Worm (Caenorhabditis elegans) whole organism, young adult: ENCODE measurements around the gene Y60C6A.3.

Experiments
- B0019.2 ChIP-seq: fragments of 200-800 bp; sonication (Bioruptor generic); conservative IDR thresholded peaks from 2 replicates; pipeline ENCODE4 v1.3.6; 2022; ENCODE audit warnings: missing genetic modification reagents, missing genetic modification characterization, missing compliant biosample characterization
- C06A6.2 ChIP-seq: fragments of 200-800 bp; sonication (Bioruptor generic); conservative IDR thresholded peaks from 2 replicates; pipeline ENCODE4 v1.3.6; 2022; ENCODE audit warnings: missing genetic modification characterization, missing compliant biosample characterization
- C17E4.6 ChIP-seq: fragments of 200-800 bp; sonication (Bioruptor generic); IDR thresholded peaks from 2 replicates; pipeline ENCODE4 v1.3.6; 2022; ENCODE audit warnings: missing genetic modification reagents, missing genetic modification characterization, missing compliant biosample characterization
- F23B12.7 ChIP-seq: sonication (generic microtip); optimal IDR thresholded peaks from 2 replicates; lab custom pipeline; 2017; ENCODE audit warnings: missing genetic modification characterization, mild to moderate bottlenecking, missing compliant biosample characterization, antibody characterized with exemption, moderate library complexity; ENCODE audit not compliant: insufficient read depth
- F33H1.4 ChIP-seq: fragments of 200-800 bp; sonication (Bioruptor generic); IDR thresholded peaks from 2 replicates; pipeline ENCODE4 v1.3.6; 2022; ENCODE audit warnings: missing genetic modification reagents, missing genetic modification characterization, missing compliant biosample characterization
- F49E8.2 ChIP-seq: sonication (generic microtip); optimal IDR thresholded peaks from 3 replicates; lab custom pipeline; 2017; ENCODE audit warnings: missing genetic modification characterization, mild to moderate bottlenecking, missing compliant biosample characterization, antibody characterized with exemption, moderate library complexity; ENCODE audit not compliant: insufficient read depth
- F55B11.4 ChIP-seq: sonication (generic microtip); optimal IDR thresholded peaks from 2 replicates; lab custom pipeline; 2016; ENCODE audit warnings: missing compliant biosample characterization, missing genetic modification characterization, borderline replicate concordance; ENCODE audit not compliant: insufficient read depth
- F57C9.4 ChIP-seq: sonication (generic microtip); optimal IDR thresholded peaks from 2 replicates; lab custom pipeline; 2017; ENCODE audit warnings: mild to moderate bottlenecking, missing genetic modification characterization, missing compliant biosample characterization
- T07F8.4 ChIP-seq: sonication (generic microtip); optimal IDR thresholded peaks from 2 replicates; lab custom pipeline; 2016; ENCODE audit warnings: mild to moderate bottlenecking, missing genetic modification characterization, moderate library complexity, missing compliant biosample characterization
- Y53G8AR.9 ChIP-seq: fragments of 200-800 bp; sonication (Bioruptor generic); conservative IDR thresholded peaks from 2 replicates; pipeline ENCODE4 v1.3.6; 2022; ENCODE audit warnings: missing genetic modification reagents, missing genetic modification characterization, missing compliant biosample characterization
- Y56A3A.18 ChIP-seq: fragments of 200-800 bp; sonication (Bioruptor generic); IDR thresholded peaks from 2 replicates; pipeline ENCODE4 v1.3.6; 2022; ENCODE audit warnings: missing genetic modification reagents, missing genetic modification characterization, missing compliant biosample characterization
- Y67H2A.10 ChIP-seq: fragments of 200-800 bp; sonication (Bioruptor generic); conservative IDR thresholded peaks from 2 replicates; pipeline ENCODE4 v1.3.6; 2022; ENCODE audit warnings: missing genetic modification reagents, missing genetic modification characterization, missing compliant biosample characterization
- akir-1 ChIP-seq: fragments of 200-800 bp; sonication (Bioruptor generic); optimal IDR thresholded peaks from 2 replicates; lab custom pipeline; 2018; ENCODE audit warnings: mild to moderate bottlenecking, missing genetic modification characterization, moderate library complexity, missing compliant biosample characterization
- aptf-3 ChIP-seq: fragments of 200-800 bp; sonication (Bioruptor generic); IDR thresholded peaks from 2 replicates; pipeline ENCODE4 v1.3.6; 2022; ENCODE audit warnings: missing genetic modification characterization, missing compliant biosample characterization
- atf-7 ChIP-seq: sonication (generic microtip); optimal IDR thresholded peaks from 2 replicates; lab custom pipeline; 2017; ENCODE audit warnings: mild to moderate bottlenecking, missing genetic modification characterization, missing compliant biosample characterization
- attf-3 ChIP-seq: fragments of 200-800 bp; sonication (Bioruptor generic); conservative IDR thresholded peaks from 2 replicates; pipeline ENCODE4 v1.3.6; 2022; ENCODE audit warnings: missing genetic modification reagents, missing genetic modification characterization, missing compliant biosample characterization
- cebp-1 ChIP-seq, 2 experiments: fragments of 200-800 bp in 1 of 2; sonication (Bioruptor generic) in 1 of 2; sonication (generic microtip) in 1 of 2; IDR thresholded peaks in 1 of 2; optimal IDR thresholded peaks in 1 of 2; 2 replicates each; pipeline versions ENCODE4 v1.3.6 to Lab custom; 2017 to 2022; ENCODE audit warnings: missing compliant biosample characterization in 2 of 2, missing genetic modification characterization in 2 of 2, mild to moderate bottlenecking in 1 of 2, missing genetic modification reagents in 1 of 2, moderate library complexity in 1 of 2
- ceh-100 ChIP-seq: fragments of 200-800 bp; sonication (Bioruptor generic); IDR thresholded peaks from 2 replicates; pipeline ENCODE4 v1.3.6; 2022; ENCODE audit warnings: missing genetic modification reagents, missing genetic modification characterization, missing compliant biosample characterization
- chd-7 ChIP-seq: sonication (generic microtip); optimal IDR thresholded peaks from 2 replicates; lab custom pipeline; 2016; ENCODE audit warnings: mild to moderate bottlenecking, missing genetic modification characterization, moderate library complexity, missing compliant biosample characterization
- dpl-1 ChIP-seq: fragments of 150-350 bp; optimal IDR thresholded peaks from 2 replicates; lab custom pipeline; 2014; ENCODE audit warnings: missing biosample characterization, missing genetic modification reagents, missing genetic modification characterization
- egrh-3 ChIP-seq: fragments of 200-800 bp; sonication (Bioruptor generic); IDR thresholded peaks from 2 replicates; pipeline ENCODE4 v1.3.6; 2022; ENCODE audit warnings: missing genetic modification reagents, missing genetic modification characterization, missing compliant biosample characterization
- gei-17 ChIP-seq: fragments of 200-800 bp; sonication (Bioruptor generic); optimal IDR thresholded peaks from 2 replicates; lab custom pipeline; 2018; ENCODE audit warnings: mild to moderate bottlenecking, missing genetic modification characterization, missing compliant biosample characterization
- hmg-1.2 ChIP-seq: fragments of 200-800 bp; sonication (Bioruptor generic); IDR thresholded peaks from 2 replicates; pipeline ENCODE4 v1.3.6; 2022; ENCODE audit warnings: missing genetic modification reagents, missing genetic modification characterization, missing compliant biosample characterization
- hmg-20 ChIP-seq: fragments of 200-800 bp; sonication (Bioruptor generic); IDR thresholded peaks from 2 replicates; pipeline ENCODE4 v1.3.6; 2022; ENCODE audit warnings: missing genetic modification reagents, missing genetic modification characterization, missing compliant biosample characterization
- hrde-1 ChIP-seq: sonication (generic microtip); optimal IDR thresholded peaks from 2 replicates; lab custom pipeline; 2016; ENCODE audit warnings: missing genetic modification characterization, mild to moderate bottlenecking, missing compliant biosample characterization, moderate library complexity, missing genotype, missing genetic modification reagents, borderline replicate concordance
- lag-1 ChIP-seq: fragments of 200-800 bp; sonication (Bioruptor generic); IDR thresholded peaks from 2 replicates; pipeline ENCODE4 v1.3.6; 2022; ENCODE audit warnings: missing genetic modification reagents, missing genetic modification characterization, missing compliant biosample characterization
- lin-26 ChIP-seq: fragments of 200-800 bp; sonication (Bioruptor generic); IDR thresholded peaks from 2 replicates; pipeline ENCODE4 v1.3.6; 2022; ENCODE audit warnings: missing genetic modification reagents, missing genetic modification characterization, missing compliant biosample characterization
- lin-35 ChIP-seq, 3 experiments: fragments of 150-350 bp in 2 of 3; sonication (generic microtip) in 1 of 3; optimal IDR thresholded peaks; 2 replicates each; lab custom pipeline; 2014 to 2018; ENCODE audit warnings: missing biosample characterization in 3 of 3, missing genetic modification characterization in 3 of 3, missing genetic modification reagents in 3 of 3
- madf-3 ChIP-seq: fragments of 200-800 bp; sonication (Bioruptor generic); IDR thresholded peaks from 2 replicates; pipeline ENCODE4 v1.3.6; 2022; ENCODE audit warnings: missing genetic modification reagents, missing genetic modification characterization, missing compliant biosample characterization
- madf-6 ChIP-seq: fragments of 200-800 bp; sonication (Bioruptor generic); IDR thresholded peaks from 2 replicates; pipeline ENCODE4 v1.3.6; 2022; ENCODE audit warnings: missing genetic modification reagents, missing genetic modification characterization, missing compliant biosample characterization
- nfyb-1 ChIP-seq: fragments of 200-800 bp; sonication (Bioruptor generic); IDR thresholded peaks from 2 replicates; pipeline ENCODE4 v1.3.6; 2022; ENCODE audit warnings: missing genetic modification reagents, missing genetic modification characterization, missing compliant biosample characterization
- nhr-120 ChIP-seq: fragments of 200-800 bp; sonication (Bioruptor generic); IDR thresholded peaks from 2 replicates; pipeline ENCODE4 v1.3.6; 2022; ENCODE audit warnings: missing genetic modification characterization, missing compliant biosample characterization
- pbrm-1 ChIP-seq: fragments of 200-800 bp; sonication (Bioruptor generic); IDR thresholded peaks from 2 replicates; pipeline ENCODE4 v1.3.6; 2022; ENCODE audit warnings: missing genetic modification reagents, missing genetic modification characterization, missing compliant biosample characterization
- rpc-1 ChIP-seq, 2 experiments: fragments of 150-350 bp in 1 of 2; sonication (generic microtip) in 1 of 2; optimal IDR thresholded peaks; 2 replicates each; lab custom pipeline; 2014 to 2018; ENCODE audit warnings: missing biosample characterization in 1 of 2, missing genetic modification characterization in 1 of 2, missing genetic modification reagents in 1 of 2, missing genotype in 1 of 2
- sea-2 ChIP-seq: fragments of 200-800 bp; sonication (Bioruptor generic); IDR thresholded peaks from 2 replicates; pipeline ENCODE4 v1.3.6; 2022; ENCODE audit warnings: missing genetic modification characterization, missing compliant biosample characterization
- snpc-1.1 ChIP-seq: sonication (generic microtip); optimal IDR thresholded peaks from 2 replicates; lab custom pipeline; 2017; ENCODE audit warnings: missing genetic modification characterization, mild to moderate bottlenecking, missing compliant biosample characterization, antibody characterized with exemption, moderate library complexity, missing genotype, missing genetic modification reagents; ENCODE audit not compliant: insufficient read depth
- snpc-1.3 ChIP-seq: sonication (generic microtip); optimal IDR thresholded peaks from 2 replicates; lab custom pipeline; 2017; ENCODE audit warnings: missing genetic modification characterization, mild to moderate bottlenecking, missing compliant biosample characterization, antibody characterized with exemption, moderate library complexity, missing genotype, missing genetic modification reagents; ENCODE audit not compliant: insufficient read depth
- sptf-2 ChIP-seq: fragments of 200-800 bp; sonication (Bioruptor generic); optimal IDR thresholded peaks from 2 replicates; lab custom pipeline; 2018; ENCODE audit warnings: mild to moderate bottlenecking, missing genetic modification characterization, missing compliant biosample characterization
- tlf-1 ChIP-seq: fragments of 200-800 bp; sonication (Bioruptor generic); optimal IDR thresholded peaks from 2 replicates; lab custom pipeline; 2018; ENCODE audit warnings: mild to moderate bottlenecking, missing genetic modification characterization, missing compliant biosample characterization
- ztf-18 ChIP-seq: sonication (generic microtip); optimal IDR thresholded peaks from 2 replicates; lab custom pipeline; 2016; ENCODE audit warnings: missing genotype, mild to moderate bottlenecking, missing genetic modification characterization, missing compliant biosample characterization
- ztf-28 ChIP-seq: fragments of 200-800 bp; sonication (Bioruptor generic); IDR thresholded peaks from 2 replicates; pipeline ENCODE4 v1.3.6; 2022; ENCODE audit warnings: missing genetic modification reagents, missing genetic modification characterization, missing compliant biosample characterization

Gene Y60C6A.3

DNA sequence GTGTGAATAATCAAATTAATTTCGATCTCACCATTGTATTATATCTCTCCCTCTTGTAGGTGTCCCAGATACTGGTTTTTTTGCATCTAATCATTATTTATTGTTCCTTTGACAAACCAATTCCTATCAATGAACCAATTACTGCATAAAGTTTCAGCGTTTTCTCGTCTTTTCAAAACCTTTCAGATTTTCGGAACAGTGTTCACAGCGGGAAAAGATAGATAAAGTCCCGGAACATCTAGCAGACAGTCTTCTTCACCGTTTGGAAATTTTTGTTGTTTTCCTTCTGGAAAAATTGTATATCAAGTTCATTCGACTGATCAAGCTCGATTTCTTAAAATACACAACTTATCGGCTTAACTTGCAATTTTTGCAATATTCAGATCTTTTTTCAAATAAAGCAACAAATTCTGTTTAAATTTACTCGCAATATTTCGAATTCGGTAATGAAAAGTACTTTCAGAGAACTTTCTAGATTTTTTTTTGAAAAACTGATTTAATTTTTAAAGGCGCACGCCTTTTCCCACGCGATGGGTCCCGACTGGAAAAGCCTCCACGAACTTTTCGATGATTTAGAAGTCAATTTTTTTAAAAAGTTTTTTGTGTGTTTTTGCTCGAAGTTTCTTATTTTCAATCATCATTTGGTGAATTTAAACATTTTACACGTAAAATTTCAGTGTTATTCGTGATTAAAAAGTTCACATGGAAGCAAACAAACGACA is 30.1 kb upstream of the Y60C6A.3 start, which contains the start of gene pgl-3 (continued):
- TF ChIP-seq rpc-1 (optimal IDR thresholded peaks at IDR 0.05; lab: Kevin White, UChicago), result no peak
- TF ChIP-seq rpc-1 (tag; optimal IDR thresholded peaks at IDR 0.05; lab: Kevin White, UChicago), result no peak
- no peak for TF ChIP-seq ceh-100 (GFP tag; lab: Robert Waterston, UW)
- TF ChIP-seq atf-7, result no peak
- TF ChIP-seq lin-26 (GFP tag; lab: Robert Waterston, UW), result peak; percentile 60; the same call in 1 of the 2 replicates
- peak; percentile 77; the same call in 1 of the 2 replicates for TF ChIP-seq madf-3 (GFP tag; lab: Robert Waterston, UW)
- no peak for TF ChIP-seq C06A6.2 (GFP tag; lab: Robert Waterston, UW)
- TF ChIP-seq madf-6 (GFP tag; lab: Robert Waterston, UW), result peak; percentile 70
- TF ChIP-seq B0019.2 (GFP tag; lab: Robert Waterston, UW), result 0 out of 2 replicates have a peak, but pooled peaks have one; percentile 8
- TF ChIP-seq hrde-1 (tag; lab: Kevin White, UChicago), result peak; percentile 88
- peak; percentile 48 for TF ChIP-seq tlf-1
- TF ChIP-seq sea-2, result no peak
- TF ChIP-seq chd-7 (tag; lab: Kevin White, UChicago), result no peak
- peak; percentile 72 for TF ChIP-seq F33H1.4
- no peak for TF ChIP-seq gei-17 (GFP tag; lab: Kevin White, UChicago)
- peak; percentile 72 for TF ChIP-seq C17E4.6
- peak; percentile 18 for TF ChIP-seq snpc-1.1
- TF ChIP-seq F57C9.4 (tag; lab: Kevin White, UChicago), result no peak
- no peak for TF ChIP-seq akir-1 (GFP tag; lab: Kevin White, UChicago)
- no peak for TF ChIP-seq F55B11.4 (tag; lab: Kevin White, UChicago)
- TF ChIP-seq ztf-18 (tag; lab: Kevin White, UChicago), result no peak
- peak; percentile 76; the same call in 1 of the 2 replicates for TF ChIP-seq Y53G8AR.9 (GFP tag; lab: Robert Waterston, UW)
- 0 out of 2 replicates have a peak, but pooled peaks have one; percentile 10 for TF ChIP-seq nfyb-1 (GFP tag; lab: Robert Waterston, UW)
- no peak for TF ChIP-seq F23B12.7 (tag; lab: Kevin White, UChicago)

DNA sequence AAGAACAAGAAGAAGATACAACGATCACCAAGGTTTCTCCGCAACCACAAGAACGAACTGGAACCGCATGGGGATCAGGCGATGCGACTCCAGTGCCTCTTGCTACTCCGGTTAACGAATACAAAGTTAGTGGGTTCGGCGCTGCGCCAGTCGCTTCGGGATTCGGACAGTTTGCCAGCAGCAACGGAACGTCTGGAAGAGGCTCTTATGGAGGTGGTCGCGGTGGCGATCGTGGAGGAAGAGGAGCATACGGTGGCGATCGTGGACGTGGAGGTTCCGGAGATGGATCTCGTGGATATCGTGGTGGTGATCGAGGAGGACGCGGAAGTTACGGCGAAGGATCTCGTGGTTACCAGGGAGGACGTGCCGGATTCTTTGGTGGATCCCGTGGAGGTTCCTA is 27.6 kb upstream of the Y60C6A.3 start:
- TF ChIP-seq hmg-20 (GFP tag; lab: Robert Waterston, UW) (0 out of 2 replicates have a peak, but pooled peaks have one; percentile 14), egrh-3 (GFP tag; lab: Robert Waterston, UW) (peak; percentile 39; the same call in 1 of the 2 replicates), Y53G8AR.9 (GFP tag; lab: Robert Waterston, UW) (0 out of 2 replicates have a peak, but pooled peaks have one; percentile 56), hrde-1 (tag; lab: Kevin White, UChicago) (no peak), F49E8.2 (tag; lab: Kevin White, UChicago) (no peak)

DNA sequence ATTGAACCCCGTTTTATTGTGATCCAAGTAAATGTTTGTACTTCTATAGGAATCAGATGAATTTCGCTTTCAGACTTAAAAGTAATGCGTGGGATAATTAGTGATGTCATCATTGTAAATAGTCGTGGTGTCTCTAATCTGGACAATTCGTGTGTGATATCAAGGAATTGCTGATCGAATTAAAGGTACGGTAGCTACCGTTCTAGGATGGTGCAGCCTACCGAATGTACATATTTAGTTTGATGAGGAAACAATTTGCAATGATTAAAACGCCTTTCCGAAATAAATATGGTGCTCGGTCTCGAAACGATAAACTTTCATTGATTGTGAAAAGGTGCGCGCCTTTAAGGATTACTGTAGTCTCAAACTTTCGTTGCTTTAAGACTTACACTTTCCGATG is 27.1 kb upstream of the Y60C6A.3 start:
- no peak for TF ChIP-seq ztf-28 (GFP tag; lab: Robert Waterston, UW)
- peak; percentile 14; the same call in 1 of the 2 replicates for TF ChIP-seq hmg-1.2
- no peak for TF ChIP-seq ceh-100 (GFP tag; lab: Robert Waterston, UW)
- TF ChIP-seq Y56A3A.18, result no peak
- TF ChIP-seq lin-35 (GFP tag; optimal IDR thresholded peaks at IDR 0.05; lab: Kevin White, UChicago), result peak in 1 of 3 experiments; percentile 17
- no peak for TF ChIP-seq ztf-18 (tag; lab: Kevin White, UChicago)
- TF ChIP-seq sptf-2, result no peak
- no peak for TF ChIP-seq Y67H2A.10
- no peak for TF ChIP-seq cebp-1 (GFP tag; IDR thresholded peaks at IDR 0.05; lab: Robert Waterston, UW)
- no peak for TF ChIP-seq cebp-1 (tag; optimal IDR thresholded peaks at IDR 0.05; lab: Kevin White, UChicago)
- TF ChIP-seq F57C9.4 (tag; lab: Kevin White, UChicago), result no peak
- no peak for TF ChIP-seq aptf-3 (GFP tag; lab: Robert Waterston, UW)
- TF ChIP-seq attf-3 (GFP tag; lab: Robert Waterston, UW), result no peak
- TF ChIP-seq snpc-1.3, result no peak
- 0 out of 2 replicates have a peak, but pooled peaks have one; percentile 21 for TF ChIP-seq F33H1.4
- no peak for TF ChIP-seq dpl-1 (GFP tag; lab: Kevin White, UChicago)
- no peak for TF ChIP-seq nhr-120 (GFP tag; lab: Robert Waterston, UW)
- no peak for TF ChIP-seq pbrm-1 (GFP tag; lab: Robert Waterston, UW)
- no peak for TF ChIP-seq lag-1
- TF ChIP-seq T07F8.4, result no peak
